Worm (Caenorhabditis elegans) whole organism, L3 larva: ENCODE measurements around the gene B0361.4.

Experiments used
- R02D3.7 ChIP-seq: fragments of 150-350 bp; optimal IDR thresholded peaks from 2 replicates; lab custom pipeline; 2014; ENCODE audit warnings: missing biosample characterization, missing genetic modification characterization
- ZK546.5 ChIP-seq: sonication (generic microtip); optimal IDR thresholded peaks from 2 replicates; lab custom pipeline; 2017; ENCODE audit warnings: missing biosample characterization, missing genetic modification characterization
- aly-2 ChIP-seq: fragments of 150-350 bp; optimal IDR thresholded peaks from 2 replicates; lab custom pipeline; 2014; ENCODE audit warnings: missing biosample characterization, missing genetic modification characterization
- ama-1 ChIP-seq: fragments of 150-350 bp; optimal IDR thresholded peaks from 2 replicates; lab custom pipeline; 2018
- ceh-16 ChIP-seq: sonication (generic microtip); optimal IDR thresholded peaks from 2 replicates; lab custom pipeline; 2017; ENCODE audit warnings: missing biosample characterization, missing genetic modification characterization
- ceh-28 ChIP-seq: fragments of 150-350 bp; optimal IDR thresholded peaks from 2 replicates; lab custom pipeline; 2014; ENCODE audit warnings: missing biosample characterization, missing genetic modification reagents, missing genetic modification characterization
- ceh-82 ChIP-seq: fragments of 150-350 bp; optimal IDR thresholded peaks from 2 replicates; lab custom pipeline; 2014; ENCODE audit warnings: missing biosample characterization, missing genetic modification characterization
- ceh-9 ChIP-seq: sonication (generic microtip); optimal IDR thresholded peaks from 2 replicates; lab custom pipeline; 2018; ENCODE audit warnings: missing biosample characterization, missing genetic modification characterization
- daf-12 ChIP-seq: fragments of 150-350 bp; optimal IDR thresholded peaks from 2 replicates; lab custom pipeline; 2014; ENCODE audit warnings: missing biosample characterization, missing genetic modification reagents, missing genetic modification characterization
- egl-27 ChIP-seq: sonication (generic microtip); optimal IDR thresholded peaks from 4 replicates; lab custom pipeline; 2017; ENCODE audit warnings: missing biosample characterization, missing genetic modification reagents, missing genetic modification characterization
- egl-5 ChIP-seq: fragments of 150-350 bp; optimal IDR thresholded peaks from 2 replicates; lab custom pipeline; 2017; ENCODE audit warnings: missing biosample characterization, missing genetic modification reagents, missing genetic modification characterization, inconsistent platforms
- elt-1 ChIP-seq: fragments of 150-350 bp; optimal IDR thresholded peaks from 2 replicates; lab custom pipeline; 2014; ENCODE audit warnings: missing biosample characterization, missing genetic modification characterization
- elt-2 ChIP-seq: sonication (generic microtip); optimal IDR thresholded peaks from 2 replicates; lab custom pipeline; 2016; ENCODE audit warnings: missing genetic modification reagents, mild to moderate bottlenecking, missing genetic modification characterization, missing compliant biosample characterization
- elt-3 ChIP-seq, 3 experiments: fragments of 150-350 bp in 1 of 3; sonication (generic microtip) in 2 of 3; optimal IDR thresholded peaks; 2 replicates in 2 of 3; 4 replicates in 1 of 3; lab custom pipeline; 2014 to 2017; ENCODE audit warnings: missing biosample characterization in 3 of 3, missing genetic modification characterization in 3 of 3
- eor-1 ChIP-seq, 2 experiments: fragments of 150-350 bp; optimal IDR thresholded peaks; 2 replicates each; lab custom pipeline; 2014 to 2018; ENCODE audit warnings: missing biosample characterization in 2 of 2, missing genetic modification characterization in 2 of 2
- fkh-10 ChIP-seq: sonication (generic microtip); optimal IDR thresholded peaks from 2 replicates; lab custom pipeline; 2017; ENCODE audit warnings: missing biosample characterization, missing genetic modification reagents, missing genetic modification characterization
- fkh-2 ChIP-seq: fragments of 150-350 bp; optimal IDR thresholded peaks from 2 replicates; lab custom pipeline; 2014; ENCODE audit warnings: missing biosample characterization, missing genetic modification reagents, missing genetic modification characterization
- fos-1 ChIP-seq: fragments of 150-350 bp; optimal IDR thresholded peaks from 2 replicates; lab custom pipeline; 2014; ENCODE audit warnings: missing biosample characterization, missing genetic modification characterization
- hmg-11 ChIP-seq: sonication (generic microtip); optimal IDR thresholded peaks from 2 replicates; lab custom pipeline; 2016; ENCODE audit warnings: missing genetic modification characterization, missing compliant biosample characterization
- jun-1 ChIP-seq: fragments of 150-350 bp; optimal IDR thresholded peaks from 2 replicates; lab custom pipeline; 2014; ENCODE audit warnings: missing biosample characterization, missing genetic modification reagents, missing genetic modification characterization
- lin-15B ChIP-seq: fragments of 150-350 bp; optimal IDR thresholded peaks from 2 replicates; lab custom pipeline; 2014; ENCODE audit warnings: missing biosample characterization, missing genetic modification characterization
- lin-39 ChIP-seq: fragments of 150-350 bp; optimal IDR thresholded peaks from 2 replicates; lab custom pipeline; 2018; ENCODE audit warnings: missing biosample characterization, missing genetic modification reagents, missing genetic modification characterization
- lsy-12 ChIP-seq: sonication (generic microtip); optimal IDR thresholded peaks from 2 replicates; lab custom pipeline; 2016; ENCODE audit warnings: mild to moderate bottlenecking, missing genetic modification characterization, missing compliant biosample characterization
- mdl-1 ChIP-seq: fragments of 150-350 bp; optimal IDR thresholded peaks from 2 replicates; lab custom pipeline; 2014; ENCODE audit warnings: missing biosample characterization, missing genetic modification characterization
- mml-1 ChIP-seq: fragments of 150-350 bp; sonication (generic microtip); optimal IDR thresholded peaks from 3 replicates; lab custom pipeline; 2014; ENCODE audit warnings: missing biosample characterization, missing genetic modification characterization
- nfya-1 ChIP-seq: sonication (generic microtip); optimal IDR thresholded peaks from 2 replicates; lab custom pipeline; 2017; ENCODE audit warnings: missing genetic modification characterization, mild to moderate bottlenecking, missing compliant biosample characterization, antibody characterized with exemption, moderate library complexity; ENCODE audit not compliant: insufficient read depth
- nhr-11 ChIP-seq: fragments of 150-350 bp; optimal IDR thresholded peaks from 2 replicates; lab custom pipeline; 2014; ENCODE audit warnings: missing biosample characterization, missing genetic modification characterization
- nhr-12 ChIP-seq: fragments of 150-350 bp; optimal IDR thresholded peaks from 2 replicates; lab custom pipeline; 2014; ENCODE audit warnings: missing biosample characterization, missing genetic modification characterization
- nhr-23 ChIP-seq: fragments of 150-350 bp; optimal IDR thresholded peaks from 2 replicates; lab custom pipeline; 2014; ENCODE audit warnings: missing biosample characterization, missing genetic modification reagents, missing genetic modification characterization
- nhr-237 ChIP-seq: fragments of 150-350 bp; optimal IDR thresholded peaks from 2 replicates; lab custom pipeline; 2014; ENCODE audit warnings: missing biosample characterization, missing genetic modification characterization
- nhr-25 ChIP-seq: sonication (generic microtip); optimal IDR thresholded peaks from 2 replicates; lab custom pipeline; 2017; ENCODE audit warnings: missing biosample characterization, missing genetic modification characterization
- nhr-28 ChIP-seq: fragments of 150-350 bp; optimal IDR thresholded peaks from 2 replicates; lab custom pipeline; 2014; ENCODE audit warnings: missing biosample characterization, missing genetic modification characterization
- nhr-43 ChIP-seq: sonication (generic microtip); optimal IDR thresholded peaks from 2 replicates; lab custom pipeline; 2016; ENCODE audit warnings: mild to moderate bottlenecking, missing genetic modification characterization, missing compliant biosample characterization; ENCODE audit not compliant: poor library complexity, severe bottlenecking
- nhr-67 ChIP-seq: fragments of 150-350 bp; optimal IDR thresholded peaks from 2 replicates; lab custom pipeline; 2014; ENCODE audit warnings: missing biosample characterization, missing genetic modification characterization
- nhr-76 ChIP-seq: fragments of 150-350 bp; sonication (generic microtip); optimal IDR thresholded peaks from 5 replicates; lab custom pipeline; 2014; ENCODE audit warnings: missing biosample characterization, missing genetic modification characterization
- nhr-77 ChIP-seq: fragments of 150-350 bp; optimal IDR thresholded peaks from 2 replicates; lab custom pipeline; 2014; ENCODE audit warnings: missing biosample characterization, missing genetic modification characterization
- pha-4 ChIP-seq: fragments of 150-350 bp; optimal IDR thresholded peaks from 2 replicates; lab custom pipeline; 2014; ENCODE audit warnings: missing biosample characterization, missing genetic modification reagents, missing genetic modification characterization
- pqm-1 ChIP-seq: fragments of 150-350 bp; optimal IDR thresholded peaks from 2 replicates; lab custom pipeline; 2017; ENCODE audit warnings: missing biosample characterization, missing genetic modification characterization, inconsistent platforms
- sea-2 ChIP-seq: fragments of 150-350 bp; sonication (generic microtip); optimal IDR thresholded peaks from 4 replicates; lab custom pipeline; 2014; ENCODE audit warnings: missing biosample characterization, missing genetic modification reagents, missing genetic modification characterization
- skn-1 ChIP-seq: fragments of 150-350 bp; optimal IDR thresholded peaks from 2 replicates; lab custom pipeline; 2014; ENCODE audit warnings: missing biosample characterization, missing genetic modification characterization
- snpc-4 ChIP-seq: fragments of 150-350 bp; optimal IDR thresholded peaks from 2 replicates; lab custom pipeline; 2014; ENCODE audit warnings: missing biosample characterization, missing genetic modification characterization
- tbx-2 ChIP-seq: sonication (generic microtip); optimal IDR thresholded peaks from 2 replicates; lab custom pipeline; 2016; ENCODE audit warnings: mild to moderate bottlenecking, missing genetic modification characterization, missing compliant biosample characterization
- unc-39 ChIP-seq: sonication (generic microtip); optimal IDR thresholded peaks from 4 replicates; lab custom pipeline; 2017; ENCODE audit warnings: missing biosample characterization, missing genetic modification characterization
- unc-62 ChIP-seq: fragments of 150-350 bp; sonication (generic microtip); optimal IDR thresholded peaks from 4 replicates; lab custom pipeline; 2014; ENCODE audit warnings: missing biosample characterization, missing genetic modification reagents, missing genetic modification characterization
- zag-1 ChIP-seq: fragments of 150-350 bp; optimal IDR thresholded peaks from 2 replicates; lab custom pipeline; 2014; ENCODE audit warnings: missing biosample characterization, missing genetic modification characterization
- ztf-11 ChIP-seq: fragments of 150-350 bp; optimal IDR thresholded peaks from 2 replicates; lab custom pipeline; 2014; ENCODE audit warnings: missing biosample characterization, missing genetic modification characterization
- ztf-4 ChIP-seq: fragments of 150-350 bp; optimal IDR thresholded peaks from 2 replicates; lab custom pipeline; 2014; ENCODE audit warnings: missing biosample characterization, missing genetic modification characterization

Gene B0361.4

DNA sequence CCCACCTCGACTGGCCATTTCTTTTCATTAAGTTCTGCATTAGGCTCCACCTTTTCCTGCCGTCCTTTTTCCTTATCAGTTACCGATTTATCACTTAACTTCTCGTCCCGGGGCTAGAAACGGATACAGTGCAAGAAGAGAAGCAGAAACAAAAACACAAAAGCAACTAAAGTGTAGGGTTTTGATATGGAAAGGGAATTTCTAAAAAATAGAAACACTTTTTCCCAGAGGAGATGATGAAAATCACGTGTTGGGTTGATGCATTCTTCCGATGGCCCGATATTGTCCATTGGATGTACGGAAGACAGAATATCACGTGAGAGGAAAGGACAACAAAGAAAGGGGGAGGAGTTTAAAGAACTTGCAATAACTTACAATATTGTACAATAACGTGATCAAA is 14.0 kb downstream of the B0361.4 start:
- no peak for TF ChIP-seq nhr-28 (tag; lab: Kevin White, UChicago)
- TF ChIP-seq daf-12 (tag; lab: Kevin White, UChicago) = no peak
- TF ChIP-seq nhr-23 = peak; percentile 81
- no peak for TF ChIP-seq unc-39 (tag; lab: Kevin White, UChicago)
- TF ChIP-seq nhr-67 (tag; lab: Kevin White, UChicago) = no peak
- TF ChIP-seq ztf-11 (tag; lab: Kevin White, UChicago) = no peak
- TF ChIP-seq unc-62 = no peak
- TF ChIP-seq hmg-11 (tag; lab: Kevin White, UChicago) = no peak
- TF ChIP-seq ama-1 (lab: Kevin White, UChicago) = peak; percentile 22
- no peak for TF ChIP-seq nhr-237 (tag; lab: Kevin White, UChicago)
- TF ChIP-seq mml-1 (tag; lab: Kevin White, UChicago) = no peak
- TF ChIP-seq fkh-2 (tag; lab: Kevin White, UChicago) = no peak
- peak; percentile 79 for TF ChIP-seq nhr-43 (tag; lab: Kevin White, UChicago)
- TF ChIP-seq tbx-2 (tag; lab: Kevin White, UChicago) = no peak
- TF ChIP-seq R02D3.7 = no peak
- no peak for TF ChIP-seq aly-2 (tag; lab: Kevin White, UChicago)
- peak; percentile 16 for TF ChIP-seq nfya-1 (tag; lab: Kevin White, UChicago)
- TF ChIP-seq fkh-10 (GFP tag; lab: Kevin White, UChicago) = no peak
- TF ChIP-seq mdl-1 = no peak
- TF ChIP-seq fos-1 (tag; lab: Kevin White, UChicago) = no peak
- no peak for TF ChIP-seq nhr-11
- TF ChIP-seq snpc-4 (tag; lab: Kevin White, UChicago) = no peak
- TF ChIP-seq ceh-16 (tag; lab: Kevin White, UChicago) = no peak
- TF ChIP-seq ceh-82 = no peak
- no peak for TF ChIP-seq lin-15B (tag; lab: Kevin White, UChicago)
- no peak for TF ChIP-seq ZK546.5 (tag; lab: Kevin White, UChicago)
- TF ChIP-seq lsy-12 (tag; lab: Kevin White, UChicago) = peak; percentile 46
- no peak for TF ChIP-seq ceh-9 (tag; lab: Kevin White, UChicago)
- TF ChIP-seq zag-1 (tag; lab: Kevin White, UChicago) = no peak
- TF ChIP-seq egl-5 (tag; lab: Kevin White, UChicago) = no peak
- no peak for TF ChIP-seq sea-2
- peak; percentile 47 for TF ChIP-seq pha-4 (tag; lab: Kevin White, UChicago)
- no peak for TF ChIP-seq ztf-4 (tag; lab: Kevin White, UChicago)
- no peak for TF ChIP-seq ceh-28 (tag; lab: Kevin White, UChicago)
- peak; percentile 14 to 71 (median 37) for TF ChIP-seq elt-3 (tag; optimal IDR thresholded peaks at IDR 0.05; lab: Kevin White, UChicago)
- no peak for TF ChIP-seq elt-1 (tag; lab: Kevin White, UChicago)
- no peak for TF ChIP-seq skn-1
- no peak for TF ChIP-seq eor-1 (tag; optimal IDR thresholded peaks at IDR 0.05; lab: Kevin White, UChicago)
- no peak for TF ChIP-seq nhr-12 (tag; lab: Kevin White, UChicago)
- no peak for TF ChIP-seq nhr-77 (tag; lab: Kevin White, UChicago)
- TF ChIP-seq elt-2 (tag; lab: Kevin White, UChicago) = peak; percentile 57
- TF ChIP-seq nhr-76 (tag; lab: Kevin White, UChicago) = no peak
- peak; percentile 21 for TF ChIP-seq nhr-25 (tag; lab: Kevin White, UChicago)
- TF ChIP-seq egl-27 (tag; lab: Kevin White, UChicago) = peak; percentile 7
- TF ChIP-seq jun-1 (tag; lab: Kevin White, UChicago) = no peak
- no peak for TF ChIP-seq lin-39 (tag; lab: Kevin White, UChicago)
- peak; percentile 29 for TF ChIP-seq pqm-1 (tag; lab: Kevin White, UChicago)
